Worm (Caenorhabditis elegans) whole organism, L2 larva: ENCODE measurements around the gene W06E11.1.

Source experiments
- gmeb-1 ChIP-seq: fragments of 150-350 bp; optimal IDR thresholded peaks from 2 replicates; lab custom pipeline; 2014; ENCODE audit warnings: missing biosample characterization, missing genetic modification characterization
- lin-39 ChIP-seq: fragments of 150-350 bp; optimal IDR thresholded peaks from 2 replicates; lab custom pipeline; 2014; ENCODE audit warnings: missing biosample characterization, missing genetic modification reagents, missing genetic modification characterization
- mdl-1 ChIP-seq, 2 experiments: fragments of 150-350 bp in 1 of 2; sonication (generic microtip) in 1 of 2; optimal IDR thresholded peaks; 2 replicates each; lab custom pipeline; 2017; ENCODE audit warnings: missing biosample characterization in 2 of 2, missing genetic modification characterization in 2 of 2
- sem-4 ChIP-seq: fragments of 150-350 bp; optimal IDR thresholded peaks from 2 replicates; lab custom pipeline; 2014; ENCODE audit warnings: missing biosample characterization, missing genetic modification reagents, missing genetic modification characterization
- unc-62 ChIP-seq: fragments of 150-350 bp; optimal IDR thresholded peaks from 2 replicates; lab custom pipeline; 2014; ENCODE audit warnings: missing biosample characterization, missing genetic modification reagents, missing genetic modification characterization
- ztf-11 ChIP-seq: sonication (generic microtip); optimal IDR thresholded peaks from 2 replicates; lab custom pipeline; 2017; ENCODE audit warnings: missing biosample characterization, missing genetic modification characterization

DNA sequence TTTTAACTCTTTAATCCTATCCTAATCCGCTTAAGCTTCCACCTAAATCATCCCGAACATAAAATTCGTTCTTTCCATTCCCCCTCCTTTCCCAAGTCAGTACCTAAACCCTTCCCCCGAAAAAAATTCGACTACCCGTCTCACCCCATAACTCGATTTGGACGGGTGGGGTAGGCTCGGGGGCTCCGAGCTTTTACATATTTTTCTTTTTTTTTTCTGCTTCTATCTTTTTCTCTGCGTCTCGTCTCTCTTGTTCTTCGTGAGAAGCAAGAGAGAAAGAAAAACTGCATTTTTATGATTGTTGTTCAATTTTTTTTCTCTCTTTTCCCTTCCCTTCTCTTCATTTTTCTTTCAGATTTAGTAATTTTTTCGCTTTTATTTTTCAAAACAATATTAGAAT, 33.6 kb downstream of the W06E11.1 start:
- TF ChIP-seq mdl-1 (tag; optimal IDR thresholded peaks at IDR 0.05; lab: Kevin White, UChicago) (no peak), ztf-11 (no peak), unc-62 (GFP tag; lab: Kevin White, UChicago) (no peak), sem-4 (tag; lab: Kevin White, UChicago) (no peak), gmeb-1 (tag; lab: Kevin White, UChicago) (no peak), lin-39 (tag; lab: Kevin White, UChicago) (no peak)
